Worm (Caenorhabditis elegans): ENCODE measurements around the gene spp-2.

spp-2 gene

ce11 chrX:7323604-7324003 is 7.0 kb upstream of the spp-2 start:
- TF ChIP-seq xbp-1 (tag; optimal IDR thresholded peaks at IDR 0.05) (peak; percentile 13), mep-1 (tag; optimal IDR thresholded peaks at IDR 0.05) (peak; percentile 10), alr-1 (tag; optimal IDR thresholded peaks at IDR 0.05; ENCODE audit: borderline replicate concordance) (no peak), irx-1 (tag; optimal IDR thresholded peaks at IDR 0.05) (no peak), nhr-71 (tag; optimal IDR thresholded peaks at IDR 0.05) (peak; percentile 34), nhr-47 (tag; optimal IDR thresholded peaks at IDR 0.05) (peak; percentile 54), elt-2 (tag; optimal IDR thresholded peaks at IDR 0.05) (peak; percentile 64), lin-35 (GFP tag; optimal IDR thresholded peaks at IDR 0.05) (peak in 1 of 2 experiments; percentile 44), lin-13 (GFP tag; optimal IDR thresholded peaks at IDR 0.05) (no peak), efl-1 (optimal IDR thresholded peaks at IDR 0.05) (no peak), efl-1 (GFP tag; optimal IDR thresholded peaks at IDR 0.05 in 1 of 2) (peak in 1 of 2 experiments; percentile 73), unc-30 (tag; optimal IDR thresholded peaks at IDR 0.05) (no peak), pax-3 (tag; optimal IDR thresholded peaks at IDR 0.05) (no peak), snu-23 (GFP tag; optimal IDR thresholded peaks at IDR 0.05) (peak; percentile 29), nhr-19 (GFP tag; conservative IDR thresholded peaks at IDR 0.05) (peak; percentile 39), lin-14 (GFP tag; optimal IDR thresholded peaks at IDR 0.05) (peak; percentile 1), elt-3 (tag; optimal IDR thresholded peaks at IDR 0.05) (peak in 1 of 6 experiments; percentile 21), nhr-85 (tag) (peak; percentile 38), egl-13 (tag; optimal IDR thresholded peaks at IDR 0.05) (no peak), nhr-76 (tag; optimal IDR thresholded peaks at IDR 0.05) (no peak), C04F5.9 (tag; optimal IDR thresholded peaks at IDR 0.05) (no peak), C34B4.2 (tag; optimal IDR thresholded peaks at IDR 0.05) (no peak), nhr-90 (tag; optimal IDR thresholded peaks at IDR 0.05; ENCODE audit: poor library complexity) (peak; percentile 37), nhr-20 (tag; optimal IDR thresholded peaks at IDR 0.05) (peak; percentile 57), ces-1 (GFP tag; optimal IDR thresholded peaks at IDR 0.05) (no peak), fkh-8 (tag; optimal IDR thresholded peaks at IDR 0.05) (peak; percentile 6)

DNA sequence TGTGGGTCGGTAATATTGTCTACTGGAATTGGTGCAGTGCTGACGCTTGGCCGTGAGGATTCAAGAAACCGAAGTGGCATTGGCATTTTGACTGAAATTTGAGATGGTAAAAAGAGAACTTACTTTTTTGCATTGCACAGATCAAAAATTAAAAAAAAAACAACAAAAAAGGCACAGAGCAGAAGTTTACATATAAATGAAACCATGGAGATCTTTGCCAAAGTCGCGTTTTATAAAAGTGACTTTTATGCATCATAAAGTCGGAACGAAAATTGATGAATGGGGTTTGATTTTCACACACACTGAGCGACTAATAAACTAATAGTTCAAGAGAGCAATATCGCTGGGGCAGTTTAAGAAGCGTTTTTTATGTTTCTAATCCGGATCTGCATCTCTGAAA is 5.7 kb upstream of the spp-2 start, which contains the start of gene T08A9.13:
TSS of gene T08A9.13 (minus strand) at position 101 of the 400 bp plus-strand sequence.
- TF ChIP-seq C34B4.2 (tag; optimal IDR thresholded peaks at IDR 0.05): no peak
- no peak for TF ChIP-seq elt-3 (tag; optimal IDR thresholded peaks at IDR 0.05)
- no peak for TF ChIP-seq elt-2 (tag; optimal IDR thresholded peaks at IDR 0.05)
- no peak for TF ChIP-seq dpl-1 (GFP tag; optimal IDR thresholded peaks at IDR 0.05)
- TF ChIP-seq C16A3.4 (tag; optimal IDR thresholded peaks at IDR 0.05): no peak
- TF ChIP-seq unc-30 (tag; optimal IDR thresholded peaks at IDR 0.05): no peak
- TF ChIP-seq grh-1 (GFP tag; IDR thresholded peaks at IDR 0.05): no peak

ce11 chrX:7320115-7320711 is 3.6 kb upstream of the spp-2 start, which contains the start of gene spp-5:
spp-5 (minus strand) TSS chrX:7320354.
- TF ChIP-seq efl-1 (optimal IDR thresholded peaks at IDR 0.05) (no peak), efl-1 (GFP tag; optimal IDR thresholded peaks at IDR 0.05 in 1 of 2) (no peak), xbp-1 (tag; optimal IDR thresholded peaks at IDR 0.05) (no peak), sup-37 (GFP tag; optimal IDR thresholded peaks at IDR 0.05) (no peak), swsn-7 (tag; optimal IDR thresholded peaks at IDR 0.05) (no peak), C04F5.9 (tag; optimal IDR thresholded peaks at IDR 0.05) (no peak), Y116A8C.19 (tag; optimal IDR thresholded peaks at IDR 0.05; ENCODE audit: borderline replicate concordance) (no peak), aly-2 (tag; optimal IDR thresholded peaks at IDR 0.05) (no peak), mab-9 (GFP tag; IDR thresholded peaks at IDR 0.05) (no peak), pax-3 (tag; optimal IDR thresholded peaks at IDR 0.05) (no peak), fkh-8 (tag; optimal IDR thresholded peaks at IDR 0.05) (no peak), unc-86 (tag; optimal IDR thresholded peaks at IDR 0.05) (no peak), nhr-90 (tag; optimal IDR thresholded peaks at IDR 0.05; ENCODE audit: poor library complexity) (peak; percentile 31), ztf-4 (tag; optimal IDR thresholded peaks at IDR 0.05) (no peak), nhr-84 (tag; optimal IDR thresholded peaks at IDR 0.05) (no peak), elt-2 (tag; optimal IDR thresholded peaks at IDR 0.05) (peak; percentile 95), isw-1 (GFP tag; IDR thresholded peaks at IDR 0.05) (no peak), unc-30 (tag; optimal IDR thresholded peaks at IDR 0.05) (no peak), mdl-1 (tag; optimal IDR thresholded peaks at IDR 0.05) (peak in 1 of 2 experiments; percentile 6), fos-1 (tag; optimal IDR thresholded peaks at IDR 0.05) (no peak), skn-1 (tag; optimal IDR thresholded peaks at IDR 0.05) (no peak), ceh-63 (GFP tag; optimal IDR thresholded peaks at IDR 0.05) (no peak), nhr-85 (tag) (no peak), unc-62 (GFP tag; optimal IDR thresholded peaks at IDR 0.05) (no peak), nhr-12 (tag; optimal IDR thresholded peaks at IDR 0.05) (no peak), unc-130 (tag; optimal IDR thresholded peaks at IDR 0.05) (no peak), ceh-90 (tag; optimal IDR thresholded peaks at IDR 0.05) (no peak), nhr-77 (tag; optimal IDR thresholded peaks at IDR 0.05) (no peak), snpc-4 (tag; optimal IDR thresholded peaks at IDR 0.05) (no peak), egl-13 (tag; optimal IDR thresholded peaks at IDR 0.05) (no peak)
